Fruit fly (Drosophila melanogaster) whole organism, prepupa: ENCODE measurements around the gene Jig.

ENCODE experiments used
- Blimp-1 ChIP-seq: fragments of 200-800 bp; sonication (Bioruptor generic); optimal IDR thresholded peaks from 3 replicates; lab custom pipeline; 2017; ENCODE audit warnings: missing biosample characterization, missing genetic modification characterization, mild to moderate bottlenecking, moderate library complexity, missing genetic modification reagents
- CG10631 ChIP-seq: fragments of 200-800 bp; sonication (Bioruptor generic); optimal IDR thresholded peaks from 2 replicates; lab custom pipeline; 2016; ENCODE audit warnings: missing biosample characterization, missing genetic modification characterization
- CG10669 ChIP-seq: fragments of 200-800 bp; sonication (Bioruptor generic); optimal IDR thresholded peaks from 3 replicates; lab custom pipeline; 2018; ENCODE audit warnings: missing biosample characterization, mild to moderate bottlenecking, missing genetic modification characterization, moderate library complexity
- CG11294 ChIP-seq: fragments of 200-800 bp; sonication (Bioruptor generic); IDR thresholded peaks from 2 replicates; pipeline ENCODE4 v1.3.6; 2022; ENCODE audit warnings: missing biosample characterization, missing genetic modification characterization
- CG11902 ChIP-seq: fragments of 200-800 bp; sonication (Bioruptor generic); optimal IDR thresholded peaks from 3 replicates; lab custom pipeline; 2016; ENCODE audit warnings: missing biosample characterization, missing genetic modification characterization
- CG15336 ChIP-seq: fragments of 200-800 bp; sonication (Bioruptor generic); IDR thresholded peaks from 2 replicates; pipeline ENCODE4 v1.3.6; 2022; ENCODE audit warnings: missing biosample characterization, missing genetic modification characterization
- CG1621 ChIP-seq: fragments of 200-800 bp; sonication (Bioruptor generic); optimal IDR thresholded peaks from 3 replicates; lab custom pipeline; 2018; ENCODE audit warnings: missing biosample characterization, mild to moderate bottlenecking, missing genetic modification characterization
- CG16779 ChIP-seq: fragments of 200-800 bp; sonication (Bioruptor generic); optimal IDR thresholded peaks from 3 replicates; lab custom pipeline; 2017; ENCODE audit warnings: missing biosample characterization, mild to moderate bottlenecking, missing genetic modification characterization
- CG3032 ChIP-seq: fragments of 200-800 bp; optimal IDR thresholded peaks from 2 replicates; lab custom pipeline; 2019; ENCODE audit warnings: missing biosample characterization, mild to moderate bottlenecking, missing genetic modification characterization, moderate library complexity
- CG31627 ChIP-seq: fragments of 200-800 bp; sonication (Bioruptor generic); optimal IDR thresholded peaks from 3 replicates; lab custom pipeline; 2016; ENCODE audit warnings: missing biosample characterization, missing genetic modification characterization
- CG32006 ChIP-seq: fragments of 200-800 bp; sonication (Bioruptor generic); optimal IDR thresholded peaks from 3 replicates; lab custom pipeline; 2017; ENCODE audit warnings: missing biosample characterization, mild to moderate bottlenecking, missing genetic modification characterization
- CG3919 ChIP-seq: fragments of 200-800 bp; sonication (Bioruptor generic); optimal IDR thresholded peaks from 3 replicates; lab custom pipeline; 2016; ENCODE audit warnings: missing biosample characterization, missing genetic modification characterization
- CG4318 ChIP-seq: fragments of 200-800 bp; sonication (Bioruptor generic); optimal IDR thresholded peaks from 3 replicates; lab custom pipeline; 2017; ENCODE audit warnings: missing biosample characterization, mild to moderate bottlenecking, missing genetic modification characterization
- CG6276 ChIP-seq: fragments of 200-800 bp; sonication (Bioruptor generic); optimal IDR thresholded peaks from 2 replicates; lab custom pipeline; 2017; ENCODE audit warnings: missing biosample characterization, mild to moderate bottlenecking, missing genetic modification characterization
- CG6792 ChIP-seq: fragments of 200-800 bp; sonication (Bioruptor generic); optimal IDR thresholded peaks from 3 replicates; lab custom pipeline; 2016; ENCODE audit warnings: missing biosample characterization, missing genetic modification characterization
- CG6808 ChIP-seq: fragments of 200-800 bp; sonication (Bioruptor generic); optimal IDR thresholded peaks from 3 replicates; lab custom pipeline; 2017; ENCODE audit warnings: missing biosample characterization, missing genetic modification characterization, mild to moderate bottlenecking, moderate library complexity, missing genetic modification reagents
- CG6854 ChIP-seq: fragments of 200-800 bp; sonication (Bioruptor generic); optimal IDR thresholded peaks from 2 replicates; lab custom pipeline; 2017; ENCODE audit warnings: missing biosample characterization, mild to moderate bottlenecking, missing genetic modification characterization
- CG7368 ChIP-seq: fragments of 200-800 bp; sonication (Bioruptor generic); optimal IDR thresholded peaks from 3 replicates; lab custom pipeline; 2016; ENCODE audit warnings: missing biosample characterization, missing genetic modification characterization
- CG8119 ChIP-seq: fragments of 200-800 bp; sonication (Bioruptor generic); IDR thresholded peaks from 3 replicates; pipeline ENCODE4 v1.3.6; 2022; ENCODE audit warnings: missing biosample characterization, missing genetic modification characterization
- CG8319 ChIP-seq: fragments of 200-800 bp; sonication (Bioruptor generic); optimal IDR thresholded peaks from 3 replicates; lab custom pipeline; 2016; ENCODE audit warnings: missing biosample characterization, missing genetic modification characterization
- CG9139 ChIP-seq: fragments of 200-800 bp; sonication (Bioruptor generic); optimal IDR thresholded peaks from 3 replicates; lab custom pipeline; 2017; ENCODE audit warnings: missing biosample characterization, mild to moderate bottlenecking, missing genetic modification characterization
- Eip78C ChIP-seq: fragments of 200-800 bp; sonication (Bioruptor generic); peaks from one replicate; lab custom pipeline; 2016; ENCODE audit warnings: missing biosample characterization, missing genetic modification characterization
- Eip93F ChIP-seq: fragments of 200-800 bp; sonication (Bioruptor generic); optimal IDR thresholded peaks from 2 replicates; lab custom pipeline; 2016; ENCODE audit warnings: missing biosample characterization, mild to moderate bottlenecking, missing genetic modification characterization
- Ets21C ChIP-seq: fragments of 200-800 bp; sonication (Bioruptor generic); optimal IDR thresholded peaks from 3 replicates; lab custom pipeline; 2016; ENCODE audit warnings: missing biosample characterization, missing genetic modification characterization
- Ets96B ChIP-seq: fragments of 200-800 bp; optimal IDR thresholded peaks from 2 replicates; lab custom pipeline; 2019; ENCODE audit warnings: missing biosample characterization, mild to moderate bottlenecking, missing genetic modification characterization, moderate library complexity
- Gug ChIP-seq: fragments of 200-800 bp; sonication (Bioruptor generic); IDR thresholded peaks from 2 replicates; pipeline ENCODE4 v1.3.6; 2022; ENCODE audit warnings: missing biosample characterization, missing genetic modification characterization
- Hr38 ChIP-seq: sonication (Bioruptor generic); optimal IDR thresholded peaks from 2 replicates; lab custom pipeline; 2016; ENCODE audit warnings: missing biosample characterization, missing genetic modification characterization
- Hr39 ChIP-seq: fragments of 200-800 bp; sonication (Bioruptor generic); optimal IDR thresholded peaks from 2 replicates; lab custom pipeline; 2016; ENCODE audit warnings: missing biosample characterization, missing genetic modification characterization
- Hr4 ChIP-seq: fragments of 200-800 bp; sonication (Bioruptor generic); optimal IDR thresholded peaks from 3 replicates; lab custom pipeline; 2016; ENCODE audit warnings: missing biosample characterization, missing genetic modification characterization
- Lpt ChIP-seq: fragments of 200-800 bp; sonication (Bioruptor generic); optimal IDR thresholded peaks from 3 replicates; lab custom pipeline; 2016; ENCODE audit warnings: missing biosample characterization, missing genetic modification characterization
- Met ChIP-seq: fragments of 200-800 bp; sonication (Bioruptor generic); optimal IDR thresholded peaks from 3 replicates; lab custom pipeline; 2016; ENCODE audit warnings: missing biosample characterization, missing genetic modification characterization
- OdsH ChIP-seq: fragments of 200-800 bp; sonication (Bioruptor generic); optimal IDR thresholded peaks from 3 replicates; lab custom pipeline; 2016; ENCODE audit warnings: missing biosample characterization, missing genetic modification characterization
- Smox ChIP-seq: fragments of 200-800 bp; sonication (Bioruptor generic); optimal IDR thresholded peaks from 3 replicates; lab custom pipeline; 2016; ENCODE audit warnings: missing biosample characterization, missing genetic modification characterization
- Sox102F ChIP-seq: fragments of 200-800 bp; sonication (Bioruptor generic); optimal IDR thresholded peaks from 2 replicates; lab custom pipeline; 2016; ENCODE audit warnings: missing biosample characterization, mild to moderate bottlenecking, missing genetic modification characterization
- Sox14 ChIP-seq: fragments of 200-800 bp; sonication (Bioruptor generic); optimal IDR thresholded peaks from 3 replicates; lab custom pipeline; 2016; ENCODE audit warnings: missing biosample characterization, missing genetic modification characterization
- Sox15 ChIP-seq: fragments of 200-800 bp; sonication (Bioruptor generic); optimal IDR thresholded peaks from 3 replicates; lab custom pipeline; 2016; ENCODE audit warnings: missing biosample characterization, missing genetic modification characterization
- achi ChIP-seq: fragments of 200-800 bp; sonication (Bioruptor generic); optimal IDR thresholded peaks from 3 replicates; lab custom pipeline; 2016; ENCODE audit warnings: missing biosample characterization, missing genetic modification characterization
- acj6 ChIP-seq: fragments of 200-800 bp; sonication (Bioruptor generic); optimal IDR thresholded peaks from 3 replicates; lab custom pipeline; 2016; ENCODE audit warnings: missing biosample characterization, missing genetic modification characterization
- dac ChIP-seq: fragments of 200-800 bp; sonication (Bioruptor generic); optimal IDR thresholded peaks from 2 replicates; lab custom pipeline; 2017; ENCODE audit warnings: missing biosample characterization, mild to moderate bottlenecking, missing genetic modification characterization
- dsx ChIP-seq: fragments of 200-800 bp; optimal IDR thresholded peaks from 3 replicates; lab custom pipeline; 2019; ENCODE audit warnings: missing biosample characterization, mild to moderate bottlenecking, missing genetic modification characterization, moderate library complexity; ENCODE audit not compliant: poor library complexity, severe bottlenecking
- eg ChIP-seq: fragments of 200-800 bp; sonication (Bioruptor generic); IDR thresholded peaks from 3 replicates; pipeline ENCODE4 v1.3.6; 2022; ENCODE audit warnings: missing biosample characterization, missing genetic modification characterization
- esn ChIP-seq: fragments of 200-800 bp; sonication (Bioruptor generic); optimal IDR thresholded peaks from 2 replicates; lab custom pipeline; 2016; ENCODE audit warnings: missing biosample characterization, mild to moderate bottlenecking, missing genetic modification characterization, moderate library complexity
- fd85E ChIP-seq: fragments of 200-800 bp; sonication (Bioruptor generic); optimal IDR thresholded peaks from 3 replicates; lab custom pipeline; 2016; ENCODE audit warnings: missing biosample characterization, missing genetic modification characterization
- fkh ChIP-seq: fragments of 200-800 bp; sonication (Bioruptor generic); optimal IDR thresholded peaks from 3 replicates; lab custom pipeline; 2017; ENCODE audit warnings: missing biosample characterization, mild to moderate bottlenecking, missing genetic modification characterization, moderate library complexity
- net ChIP-seq: fragments of 200-800 bp; sonication (Bioruptor generic); optimal IDR thresholded peaks from 3 replicates; lab custom pipeline; 2016; ENCODE audit warnings: missing biosample characterization, missing genetic modification characterization
- salr ChIP-seq, 2 experiments: fragments of 200-800 bp; sonication (Bioruptor generic); optimal IDR thresholded peaks; 3 replicates each; lab custom pipeline; 2016 to 2018; ENCODE audit warnings: missing biosample characterization in 2 of 2, missing genetic modification characterization in 2 of 2, mild to moderate bottlenecking in 1 of 2
- spab ChIP-seq: fragments of 200-800 bp; sonication (Bioruptor generic); optimal IDR thresholded peaks from 2 replicates; lab custom pipeline; 2017; ENCODE audit warnings: missing biosample characterization, mild to moderate bottlenecking, missing genetic modification characterization, missing genetic modification reagents
- svp ChIP-seq: fragments of 200-800 bp; sonication (Bioruptor generic); peaks from one replicate; lab custom pipeline; 2016; ENCODE audit warnings: missing biosample characterization, missing genetic modification characterization
- topi ChIP-seq: fragments of 200-800 bp; sonication (Bioruptor generic); optimal IDR thresholded peaks from 3 replicates; lab custom pipeline; 2016; ENCODE audit warnings: missing biosample characterization, missing genetic modification characterization
- vri ChIP-seq: fragments of 200-800 bp; sonication (Bioruptor generic); optimal IDR thresholded peaks from 3 replicates; lab custom pipeline; 2016; ENCODE audit warnings: missing biosample characterization, mild to moderate bottlenecking, missing genetic modification characterization

The Jig gene

dm6 chr3R:14574962-14575717 lies 14.4 kb downstream of the Jig start:
- TF ChIP-seq CG32006 (GFP tag; lab: Kevin White, UChicago) (peak; percentile 78), Smox (GFP tag; lab: Kevin White, UChicago) (peak; percentile 76), CG8319 (GFP tag; lab: Kevin White, UChicago) (peak; percentile 45), CG16779 (tag; lab: Kevin White, UChicago) (peak; percentile 10), Blimp-1 (peak; percentile 30), CG9139 (GFP tag; lab: Kevin White, UChicago) (no peak), CG10669 (GFP tag; lab: Kevin White, UChicago) (peak; percentile 44), achi (GFP tag; lab: Kevin White, UChicago) (peak; percentile 77), CG7368 (GFP tag; lab: Kevin White, UChicago) (peak; percentile 46), salr (GFP tag; optimal IDR thresholded peaks at IDR 0.05; lab: Kevin White, UChicago) (peak; percentile 23 to 80), Gug (GFP tag; lab: Robert Waterston, UW) (no peak), dsx (GFP tag; lab: Kevin White, UChicago) (peak; percentile 33), CG1621 (tag; lab: Kevin White, UChicago) (peak; percentile 17), eg (GFP tag; lab: Robert Waterston, UW) (peak; percentile 48; the same call in 1 of the 3 replicates), Hr4 (GFP tag; lab: Kevin White, UChicago) (peak; percentile 67), Hr38 (GFP tag; lab: Kevin White, UChicago) (no peak), Sox102F (GFP tag; lab: Kevin White, UChicago) (peak; percentile 30), svp (GFP tag; lab: Kevin White, UChicago) (peak; percentile 87), CG31627 (GFP tag; lab: Kevin White, UChicago) (peak; percentile 68), CG11902 (GFP tag; lab: Kevin White, UChicago) (peak; percentile 56), acj6 (GFP tag; lab: Kevin White, UChicago) (peak; percentile 65), Ets21C (GFP tag; lab: Kevin White, UChicago) (peak; percentile 63), OdsH (GFP tag; lab: Kevin White, UChicago) (peak; percentile 76), Lpt (GFP tag; lab: Kevin White, UChicago) (peak; percentile 75), CG3919 (GFP tag; lab: Kevin White, UChicago) (peak; percentile 65), CG6276 (GFP tag; lab: Kevin White, UChicago) (peak; percentile 52), Sox14 (GFP tag; lab: Kevin White, UChicago) (peak; percentile 67), vri (GFP tag; lab: Kevin White, UChicago) (peak; percentile 83), CG4318 (peak; percentile 65), topi (GFP tag; lab: Kevin White, UChicago) (peak; percentile 52), Met (GFP tag; lab: Kevin White, UChicago) (peak; percentile 69), Hr39 (GFP tag; lab: Kevin White, UChicago) (peak; percentile 63), fd85E (no peak), CG8119 (GFP tag; lab: Robert Waterston, UW) (peak; percentile 67), CG6792 (GFP tag; lab: Kevin White, UChicago) (peak; percentile 64), Sox15 (GFP tag; lab: Kevin White, UChicago) (peak; percentile 58), Ets96B (peak; percentile 59), CG15336 (GFP tag; lab: Robert Waterston, UW) (peak; percentile 50; the same call in 1 of the 2 replicates), CG3032 (peak; percentile 59), Eip78C (peak; percentile 94), net (peak; percentile 42), spab (peak; percentile 18), Eip93F (GFP tag; lab: Kevin White, UChicago) (no peak), esn (GFP tag; lab: Kevin White, UChicago) (peak; percentile 78), dac (GFP tag; lab: Kevin White, UChicago) (no peak), fkh (GFP tag; lab: Kevin White, UChicago) (peak; percentile 40), CG10631 (GFP tag; lab: Kevin White, UChicago) (peak; percentile 82), CG6808 (GFP tag; lab: Kevin White, UChicago) (peak; percentile 47), CG11294 (GFP tag; lab: Robert Waterston, UW) (peak; percentile 40; the same call in 1 of the 2 replicates), CG6854 (GFP tag; lab: Kevin White, UChicago) (no peak)
